Worm (Caenorhabditis elegans): ENCODE data around the gene fbxa-47.

fbxa-47 gene

DNA sequence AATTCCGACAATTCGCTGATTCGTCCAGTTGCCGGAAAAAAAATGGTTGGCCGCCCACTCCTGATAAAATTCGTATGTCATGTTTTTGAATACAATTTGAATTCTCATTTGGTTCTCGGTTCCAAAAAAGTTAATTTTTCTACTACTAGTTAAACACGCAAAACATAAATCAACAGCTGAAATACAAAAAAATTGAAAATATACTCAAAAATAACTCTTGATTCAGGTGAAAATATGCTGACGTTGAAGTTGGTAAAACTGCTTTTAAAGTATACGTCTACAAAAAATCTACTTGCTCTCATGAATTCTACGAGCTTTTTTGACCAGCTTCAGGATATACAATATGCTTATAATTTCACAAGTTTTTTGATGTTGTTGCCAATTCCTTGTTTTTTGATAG lies 8.2 kb upstream of the fbxa-47 start, which contains the start of gene srz-56 (continued):
- TF ChIP-seq zag-1 (tag; optimal IDR thresholded peaks at IDR 0.05) (no peak), lin-39 (tag; optimal IDR thresholded peaks at IDR 0.05) (no peak)

- TF ChIP-seq jun-1 (tag; optimal IDR thresholded peaks at IDR 0.05) (peak; percentile 7), tlp-1 (tag; optimal IDR thresholded peaks at IDR 0.05) (peak; percentile 12), nhr-84 (tag; optimal IDR thresholded peaks at IDR 0.05) (no peak), pqm-1 (tag; optimal IDR thresholded peaks at IDR 0.05) (peak; percentile 72), aly-2 (tag; optimal IDR thresholded peaks at IDR 0.05) (no peak), tbx-2 (tag; optimal IDR thresholded peaks at IDR 0.05) (no peak), elt-2 (tag; optimal IDR thresholded peaks at IDR 0.05) (peak; percentile 91), ceh-82 (tag; optimal IDR thresholded peaks at IDR 0.05) (no peak), unc-30 (tag; optimal IDR thresholded peaks at IDR 0.05) (no peak), mep-1 (tag; optimal IDR thresholded peaks at IDR 0.05) (no peak), egl-27 (tag; optimal IDR thresholded peaks at IDR 0.05) (no peak), swsn-7 (tag; optimal IDR thresholded peaks at IDR 0.05) (no peak), hlh-4 (tag; optimal IDR thresholded peaks at IDR 0.05) (no peak)
These were observed 7.4 kb upstream of the fbxa-47 start, which contains the start of gene C39B5.10 for ce11 chrIII:2239587-2240144. TSS of gene C39B5.10 (minus strand) at chrIII:2239637.

DNA sequence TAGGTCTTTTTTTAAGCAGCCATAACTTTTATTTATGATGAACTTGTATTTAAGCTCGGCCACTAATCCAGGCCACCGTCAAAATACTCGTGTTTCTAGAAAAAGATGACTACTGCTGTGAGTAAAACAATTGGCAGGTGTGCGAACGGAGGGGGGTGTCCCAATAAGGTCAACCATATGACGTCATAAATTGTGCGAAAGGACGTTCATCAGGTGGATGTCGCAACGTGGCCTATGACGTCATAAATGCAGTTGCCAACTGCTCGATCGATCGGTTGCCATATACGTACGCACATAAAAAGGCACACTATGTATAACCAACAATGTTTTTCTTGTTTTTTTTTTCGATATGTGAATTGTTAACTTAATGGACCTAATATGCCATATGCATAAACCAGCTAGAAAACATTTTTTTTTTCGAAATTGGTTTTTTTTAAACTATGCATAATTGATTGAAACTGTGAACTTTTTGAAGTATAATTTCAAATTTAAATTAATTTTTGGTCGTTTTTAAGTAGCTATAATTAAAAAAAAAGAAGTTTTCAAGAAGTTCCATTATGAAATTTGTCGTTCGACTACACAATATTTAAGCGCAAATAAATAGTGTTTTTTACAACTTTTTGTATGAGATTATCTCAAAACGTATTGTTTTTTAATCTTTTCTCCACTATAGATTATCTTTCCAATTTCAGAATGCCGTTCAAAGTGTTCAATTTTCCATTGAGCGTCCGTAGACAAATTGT lies 2.1 kb upstream of the fbxa-47 start, which contains the start of gene C39B5.2:
Gene C39B5.2, plus strand, starts transcription at position 693 of the 743 bp plus-strand sequence.
- TF ChIP-seq ceh-82 (tag; optimal IDR thresholded peaks at IDR 0.05) (no peak), isw-1 (GFP tag; IDR thresholded peaks at IDR 0.05) (no peak), F16B12.6 (tag; optimal IDR thresholded peaks at IDR 0.05) (no peak), nhr-20 (tag; optimal IDR thresholded peaks at IDR 0.05) (no peak), ceh-63 (GFP tag; optimal IDR thresholded peaks at IDR 0.05) (no peak), sptf-1 (tag; optimal IDR thresholded peaks at IDR 0.05) (no peak), nhr-237 (tag; optimal IDR thresholded peaks at IDR 0.05) (no peak), ces-1 (GFP tag; optimal IDR thresholded peaks at IDR 0.05) (no peak), efl-1 (optimal IDR thresholded peaks at IDR 0.05) (no peak), efl-1 (GFP tag; optimal IDR thresholded peaks at IDR 0.05 in 1 of 2) (peak in 1 of 2 experiments; percentile 32), nhr-85 (tag) (peak; percentile 53), nhr-76 (tag; optimal IDR thresholded peaks at IDR 0.05) (no peak), lir-3 (tag; optimal IDR thresholded peaks at IDR 0.05; ENCODE audit: poor library complexity) (no peak), swsn-7 (tag; optimal IDR thresholded peaks at IDR 0.05) (no peak), ceh-8 (GFP tag; optimal IDR thresholded peaks at IDR 0.05) (no peak), blmp-1 (tag; optimal IDR thresholded peaks at IDR 0.05) (no peak)

DNA sequence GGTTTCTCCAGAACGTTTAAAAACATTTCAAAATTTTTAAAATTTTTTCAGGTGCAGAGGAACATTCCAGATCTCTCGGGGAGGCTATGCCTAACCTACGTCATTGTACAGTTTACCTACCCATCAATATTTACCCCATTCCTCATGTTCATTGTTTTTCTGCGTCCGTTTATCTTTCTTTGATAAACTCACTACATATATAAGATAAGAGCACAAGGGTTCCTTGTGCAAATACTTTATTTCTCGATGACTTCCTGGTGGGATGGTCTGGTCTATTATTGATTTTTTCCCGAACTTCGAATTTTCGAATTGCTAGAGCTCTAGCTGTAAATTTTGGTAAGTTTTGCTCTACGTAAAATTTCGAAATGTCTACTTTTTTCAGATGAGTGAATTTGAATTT lies 1.1 kb upstream of the fbxa-47 start:
- TF ChIP-seq Y116A8C.19 (tag; optimal IDR thresholded peaks at IDR 0.05; ENCODE audit: borderline replicate concordance) (no peak), efl-1 (optimal IDR thresholded peaks at IDR 0.05) (no peak), efl-1 (GFP tag; optimal IDR thresholded peaks at IDR 0.05 in 1 of 2) (peak in 1 of 2 experiments; percentile 75)

- TF ChIP-seq ceh-90 (tag; optimal IDR thresholded peaks at IDR 0.05) (no peak), vab-15 (tag; optimal IDR thresholded peaks at IDR 0.05) (no peak), tbx-2 (tag; optimal IDR thresholded peaks at IDR 0.05) (no peak), lsy-2 (tag; optimal IDR thresholded peaks at IDR 0.05) (no peak), mdl-1 (tag; optimal IDR thresholded peaks at IDR 0.05) (no peak), ama-1 (optimal IDR thresholded peaks at IDR 0.05) (no peak), zag-1 (tag; optimal IDR thresholded peaks at IDR 0.05) (no peak), tlp-1 (tag; optimal IDR thresholded peaks at IDR 0.05) (no peak), jun-1 (tag; optimal IDR thresholded peaks at IDR 0.05) (no peak), xbp-1 (tag; optimal IDR thresholded peaks at IDR 0.05) (no peak), lin-39 (tag; optimal IDR thresholded peaks at IDR 0.05) (no peak), ces-1 (GFP tag; optimal IDR thresholded peaks at IDR 0.05) (no peak), fkh-10 (GFP tag; optimal IDR thresholded peaks at IDR 0.05) (no peak), fkh-4 (tag; optimal IDR thresholded peaks at IDR 0.05; ENCODE audit: borderline replicate concordance) (no peak), F16B12.6 (tag; optimal IDR thresholded peaks at IDR 0.05) (no peak), skn-1 (tag; optimal IDR thresholded peaks at IDR 0.05) (no peak), snu-23 (GFP tag; optimal IDR thresholded peaks at IDR 0.05) (no peak), dpl-1 (GFP tag; optimal IDR thresholded peaks at IDR 0.05) (no peak), sup-37 (GFP tag; optimal IDR thresholded peaks at IDR 0.05) (no peak)
These were observed 4.9 kb downstream of the fbxa-47 start, which contains the start of gene fbxa-62 for ce11 chrIII:2227407-2227806. TSS of gene fbxa-62 (plus strand) at chrIII:2227707.
